ENCODE assay signal across 3 worm cellular contexts in genomic region chrII:12224916-12225406, ce11.
TF ChIP-seq lines count a peak whose summit lies in the region.

pqn-87 (minus strand) TSS chrII:12225086.
rsr-2 (plus strand) TSS chrII:12225356.

TF ChIP-seq in whole organism, L1 larva, 84 proteins besides CTCF, POLR2A, EP300 and RAD21 (continued from another document):
- no peak for TF ChIP-seq hpl-2 (GFP tag; optimal IDR thresholded peaks at IDR 0.05; lab: Kevin White, UChicago)
- no peak for TF ChIP-seq nhr-12 (tag; optimal IDR thresholded peaks at IDR 0.05; lab: Kevin White, UChicago)
- peak; percentile 37 for TF ChIP-seq xbp-1 (tag; optimal IDR thresholded peaks at IDR 0.05; lab: Kevin White, UChicago)
- TF ChIP-seq nhr-237 (tag; optimal IDR thresholded peaks at IDR 0.05; lab: Kevin White, UChicago), result no peak
- no peak for TF ChIP-seq irx-1 (tag; optimal IDR thresholded peaks at IDR 0.05; lab: Kevin White, UChicago)
- peak; percentile 49 to 76 for TF ChIP-seq lin-35 (GFP tag; optimal IDR thresholded peaks at IDR 0.05; lab: Kevin White, UChicago)
- TF ChIP-seq dsc-1 (tag; optimal IDR thresholded peaks at IDR 0.05; lab: Kevin White, UChicago), result no peak
- TF ChIP-seq nhr-71 (tag; optimal IDR thresholded peaks at IDR 0.05; lab: Kevin White, UChicago), result no peak
- no peak for TF ChIP-seq nhr-19 (GFP tag; conservative IDR thresholded peaks at IDR 0.05; lab: Robert Waterston, UW)
- TF ChIP-seq C16A3.4 (tag; optimal IDR thresholded peaks at IDR 0.05; lab: Kevin White, UChicago), result peak; percentile 40
- no peak for TF ChIP-seq elt-2 (tag; optimal IDR thresholded peaks at IDR 0.05; lab: Kevin White, UChicago)
- TF ChIP-seq ceh-90 (tag; optimal IDR thresholded peaks at IDR 0.05; lab: Kevin White, UChicago), result no peak
- TF ChIP-seq lsy-2 (tag; optimal IDR thresholded peaks at IDR 0.05; lab: Kevin White, UChicago), result peak; percentile 43 to 69
- TF ChIP-seq ces-1 (GFP tag; optimal IDR thresholded peaks at IDR 0.05; lab: Kevin White, UChicago), result no peak
- TF ChIP-seq hlh-17 (GFP tag; optimal IDR thresholded peaks at IDR 0.05; lab: Kevin White, UChicago; ENCODE audit: borderline replicate concordance), result no peak
- TF ChIP-seq zag-1 (tag; optimal IDR thresholded peaks at IDR 0.05; lab: Kevin White, UChicago), result no peak
- peak; percentile 30 for TF ChIP-seq snu-23 (GFP tag; optimal IDR thresholded peaks at IDR 0.05; lab: Kevin White, UChicago)
- peak; percentile 51 to 52 for TF ChIP-seq efl-1 (optimal IDR thresholded peaks at IDR 0.05; lab: Kevin White, UChicago)
- TF ChIP-seq efl-1 (GFP tag; optimal IDR thresholded peaks at IDR 0.05 in 1 of 2; lab: Kevin White, UChicago), result peak in 1 of 2 experiments; percentile 54
- TF ChIP-seq nhr-90 (tag; optimal IDR thresholded peaks at IDR 0.05; lab: Kevin White, UChicago; ENCODE audit: poor library complexity), result no peak
- no peak for TF ChIP-seq grh-1 (GFP tag; IDR thresholded peaks at IDR 0.05; lab: Robert Waterston, UW)
- TF ChIP-seq ceh-8 (GFP tag; optimal IDR thresholded peaks at IDR 0.05; lab: Kevin White, UChicago), result no peak
- TF ChIP-seq unc-86 (tag; optimal IDR thresholded peaks at IDR 0.05; lab: Kevin White, UChicago), result no peak
- TF ChIP-seq vab-15 (tag; optimal IDR thresholded peaks at IDR 0.05; lab: Kevin White, UChicago), result no peak
- TF ChIP-seq snpc-4 (tag; optimal IDR thresholded peaks at IDR 0.05; lab: Kevin White, UChicago), result no peak
- TF ChIP-seq C04F5.9 (tag; optimal IDR thresholded peaks at IDR 0.05; lab: Kevin White, UChicago), result no peak

TF ChIP-seq in whole organism, L2 larva, 48 proteins besides CTCF, POLR2A, EP300 and RAD21 (continued from another document):
- TF ChIP-seq nhr-6 (tag; optimal IDR thresholded peaks at IDR 0.05; lab: Kevin White, UChicago) (no peak), mdl-1 (tag; optimal IDR thresholded peaks at IDR 0.05; lab: Kevin White, UChicago) (no peak), unc-55 (GFP tag; optimal IDR thresholded peaks at IDR 0.05; lab: Kevin White, UChicago) (peak; percentile 65), fos-1 (tag; optimal IDR thresholded peaks at IDR 0.05; lab: Kevin White, UChicago) (peak; percentile 18), mbf-1 (tag; optimal IDR thresholded peaks at IDR 0.05; lab: Kevin White, UChicago) (no peak), nhr-77 (tag; optimal IDR thresholded peaks at IDR 0.05; lab: Kevin White, UChicago) (no peak), nhr-25 (tag; optimal IDR thresholded peaks at IDR 0.05; lab: Kevin White, UChicago) (no peak), nhr-129 (tag; optimal IDR thresholded peaks at IDR 0.05; lab: Kevin White, UChicago) (peak; percentile 23), egl-27 (tag; optimal IDR thresholded peaks at IDR 0.05; lab: Kevin White, UChicago) (no peak), lin-11 (tag; optimal IDR thresholded peaks at IDR 0.05; lab: Kevin White, UChicago) (no peak), unc-39 (tag; optimal IDR thresholded peaks at IDR 0.05; lab: Kevin White, UChicago) (no peak), nhr-237 (tag; optimal IDR thresholded peaks at IDR 0.05; lab: Kevin White, UChicago) (no peak), F13H6.1 (tag; optimal IDR thresholded peaks at IDR 0.05; lab: Kevin White, UChicago) (no peak), ceh-16 (tag; optimal IDR thresholded peaks at IDR 0.05; lab: Kevin White, UChicago) (no peak), nhr-10 (tag; optimal IDR thresholded peaks at IDR 0.05; lab: Kevin White, UChicago) (no peak), nhr-11 (tag; optimal IDR thresholded peaks at IDR 0.05; lab: Kevin White, UChicago) (no peak), sem-4 (tag; optimal IDR thresholded peaks at IDR 0.05; lab: Kevin White, UChicago) (no peak), nhr-21 (tag; optimal IDR thresholded peaks at IDR 0.05; lab: Kevin White, UChicago) (no peak), snpc-4 (tag; optimal IDR thresholded peaks at IDR 0.05; lab: Kevin White, UChicago) (no peak), ama-1 (optimal IDR thresholded peaks at IDR 0.05; lab: Kevin White, UChicago) (no peak), lin-13 (GFP tag; optimal IDR thresholded peaks at IDR 0.05; lab: Kevin White, UChicago) (no peak), Y55F3AM.14 (GFP tag; optimal IDR thresholded peaks at IDR 0.05; lab: Kevin White, UChicago) (no peak), mab-5 (tag; optimal IDR thresholded peaks at IDR 0.05; lab: Kevin White, UChicago) (no peak), lsy-2 (tag; optimal IDR thresholded peaks at IDR 0.05; lab: Kevin White, UChicago) (peak in 1 of 2 experiments; percentile 55), R02D3.7 (tag; optimal IDR thresholded peaks at IDR 0.05; lab: Kevin White, UChicago) (no peak)

TF ChIP-seq in whole organism, L4 larva, 104 proteins besides CTCF, POLR2A, EP300 and RAD21 (continued from another document):
- TF ChIP-seq Y48G9A.11 (GFP tag; IDR thresholded peaks at IDR 0.05; lab: Robert Waterston, UW), result no peak
- TF ChIP-seq jun-1 (tag; optimal IDR thresholded peaks at IDR 0.05; lab: Kevin White, UChicago), result no peak
- 0 out of 2 replicates have a peak, but pooled peaks have one; percentile 19 for TF ChIP-seq lin-38 (GFP tag; IDR thresholded peaks at IDR 0.05; lab: Robert Waterston, UW)
- TF ChIP-seq rbr-2 (tag; optimal IDR thresholded peaks at IDR 0.05; lab: Kevin White, UChicago), result peak; percentile 23
- peak; percentile 32 for TF ChIP-seq hlh-30 (tag; optimal IDR thresholded peaks at IDR 0.05; lab: Kevin White, UChicago; ENCODE audit: insufficient read depth)
- TF ChIP-seq lin-29 (GFP tag; IDR thresholded peaks at IDR 0.05; lab: Robert Waterston, UW), result no peak
